Worm (Caenorhabditis elegans): ENCODE measurements around the gene lpr-6.

Gene lpr-6

ce11 chrX:11064799-11065198 is 5.0 kb downstream of the lpr-6 start, which contains the start of gene lpr-4:
Gene lpr-4 (plus strand): TSS chrX:11065126.
- TF ChIP-seq ama-1 (optimal IDR thresholded peaks at IDR 0.05) = no peak
- TF ChIP-seq tbx-11 (GFP tag; IDR thresholded peaks at IDR 0.05) = no peak
- no peak for TF ChIP-seq ceh-13 (GFP tag; optimal IDR thresholded peaks at IDR 0.05)
- TF ChIP-seq ceh-36 (tag; optimal IDR thresholded peaks at IDR 0.05) = no peak
- TF ChIP-seq aly-1 (tag; optimal IDR thresholded peaks at IDR 0.05) = no peak

ce11 chrX:11067256-11067655 is 7.5 kb downstream of the lpr-6 start:
- TF ChIP-seq tbx-37 (GFP tag; conservative IDR thresholded peaks at IDR 0.05) (no peak), tra-4 (tag; optimal IDR thresholded peaks at IDR 0.05) (no peak), ceh-36 (tag; optimal IDR thresholded peaks at IDR 0.05) (no peak)

- no peak for TF ChIP-seq tbx-37 (GFP tag; conservative IDR thresholded peaks at IDR 0.05)
- TF ChIP-seq B0310.2 (tag; optimal IDR thresholded peaks at IDR 0.05) = no peak
- TF ChIP-seq hmg-4 (GFP tag; optimal IDR thresholded peaks at IDR 0.05) = no peak
- no peak for TF ChIP-seq aly-1 (tag; optimal IDR thresholded peaks at IDR 0.05)
- TF ChIP-seq ceh-36 (tag; optimal IDR thresholded peaks at IDR 0.05) = no peak
- no peak for TF ChIP-seq tra-4 (tag; optimal IDR thresholded peaks at IDR 0.05)
- TF ChIP-seq pes-1 (GFP tag; IDR thresholded peaks at IDR 0.05) = no peak
- no peak for TF ChIP-seq ets-7 (tag; optimal IDR thresholded peaks at IDR 0.05)
These were observed 8.5 kb downstream of the lpr-6 start, which contains the start of gene apt-9 for ce11 chrX:11068334-11068733. Gene apt-9 (plus strand): TSS chrX:11068527.

ce11 chrX:11072701-11073100 is 12.9 kb downstream of the lpr-6 start:
- TF ChIP-seq hmg-4 (GFP tag; optimal IDR thresholded peaks at IDR 0.05) (peak; percentile 29), aly-1 (tag; optimal IDR thresholded peaks at IDR 0.05) (no peak)

ce11 chrX:11073358-11073757 is 13.6 kb downstream of the lpr-6 start, which contains the start of gene W04G3.5:
Gene W04G3.5 (plus strand): TSS chrX:11073658.
- TF ChIP-seq ets-7 (tag; optimal IDR thresholded peaks at IDR 0.05) = no peak

- TF ChIP-seq hnd-1 (tag; optimal IDR thresholded peaks at IDR 0.05) (no peak), tbx-11 (GFP tag; IDR thresholded peaks at IDR 0.05) (no peak), ama-1 (optimal IDR thresholded peaks at IDR 0.05) (no peak), ceh-13 (GFP tag; optimal IDR thresholded peaks at IDR 0.05) (no peak), ets-7 (tag; optimal IDR thresholded peaks at IDR 0.05) (no peak), pes-1 (GFP tag; IDR thresholded peaks at IDR 0.05) (no peak), hmbx-1 (tag; optimal IDR thresholded peaks at IDR 0.05) (no peak), ceh-36 (tag; optimal IDR thresholded peaks at IDR 0.05) (no peak), F13C5.2 (tag; optimal IDR thresholded peaks at IDR 0.05) (no peak), sea-1 (GFP tag; conservative IDR thresholded peaks at IDR 0.05) (no peak)
These were observed 16.7 kb downstream of the lpr-6 start, which contains the start of gene W04G3.12 for ce11 chrX:11076491-11076890. Gene W04G3.12 (minus strand): TSS chrX:11076801.

ce11 chrX:11078150-11078549 is 18.4 kb downstream of the lpr-6 start, which contains the start of gene W04G3.10:
Gene W04G3.10 (minus strand): TSS chrX:11078250.
- TF ChIP-seq hmg-4 (GFP tag; optimal IDR thresholded peaks at IDR 0.05) (no peak), F13C5.2 (tag; optimal IDR thresholded peaks at IDR 0.05) (no peak), ceh-36 (tag; optimal IDR thresholded peaks at IDR 0.05) (no peak), hnd-1 (tag; optimal IDR thresholded peaks at IDR 0.05) (no peak)

- no peak for TF ChIP-seq hnd-1 (tag; optimal IDR thresholded peaks at IDR 0.05)
- TF ChIP-seq ama-1 (optimal IDR thresholded peaks at IDR 0.05) = no peak
- TF ChIP-seq tbx-37 (GFP tag; conservative IDR thresholded peaks at IDR 0.05) = no peak
- no peak for TF ChIP-seq sea-1 (GFP tag; conservative IDR thresholded peaks at IDR 0.05)
- TF ChIP-seq scrt-1 (GFP tag; IDR thresholded peaks at IDR 0.05) = no peak
These were observed 19.9 kb downstream of the lpr-6 start, which contains the start of gene W04G3.13 for ce11 chrX:11079667-11080066. Gene W04G3.13 (minus strand): TSS chrX:11079767.

ce11 chrX:11080170-11080728 is 20.5 kb downstream of the lpr-6 start, which contains the start of gene sulp-7:
Gene sulp-7 (plus strand): TSS chrX:11080678.
- TF ChIP-seq hmbx-1 (tag; optimal IDR thresholded peaks at IDR 0.05) = no peak
- no peak for TF ChIP-seq flt-1 (GFP tag; IDR thresholded peaks at IDR 0.05)
- TF ChIP-seq B0310.2 (tag; optimal IDR thresholded peaks at IDR 0.05) = no peak
- no peak for TF ChIP-seq hnd-1 (tag; optimal IDR thresholded peaks at IDR 0.05)
- no peak for TF ChIP-seq pes-1 (GFP tag; IDR thresholded peaks at IDR 0.05)
- no peak for TF ChIP-seq sea-1 (GFP tag; conservative IDR thresholded peaks at IDR 0.05)
- TF ChIP-seq tra-4 (tag; optimal IDR thresholded peaks at IDR 0.05) = no peak
- no peak for TF ChIP-seq ceh-36 (tag; optimal IDR thresholded peaks at IDR 0.05)
- TF ChIP-seq aly-1 (tag; optimal IDR thresholded peaks at IDR 0.05) = no peak
- no peak for TF ChIP-seq F13C5.2 (tag; optimal IDR thresholded peaks at IDR 0.05)
- no peak for TF ChIP-seq scrt-1 (GFP tag; IDR thresholded peaks at IDR 0.05)
- no peak for TF ChIP-seq hmg-4 (GFP tag; optimal IDR thresholded peaks at IDR 0.05)
- no peak for TF ChIP-seq tbx-11 (GFP tag; IDR thresholded peaks at IDR 0.05)
- TF ChIP-seq ets-7 (tag; optimal IDR thresholded peaks at IDR 0.05) = no peak
- TF ChIP-seq ama-1 (optimal IDR thresholded peaks at IDR 0.05) = no peak
- TF ChIP-seq ceh-13 (GFP tag; optimal IDR thresholded peaks at IDR 0.05) = no peak
- TF ChIP-seq tbx-37 (GFP tag; conservative IDR thresholded peaks at IDR 0.05) = no peak
